Worm (Caenorhabditis elegans) whole organism, mixed stage, embryonic: Measurements from ENCODE around the gene R11.3.

Experiments used
- M03D4.4 ChIP-seq: sonication (generic microtip); optimal IDR thresholded peaks from 2 replicates; lab custom pipeline; 2017; ENCODE audit warnings: mild to moderate bottlenecking, missing genetic modification characterization, missing compliant biosample characterization
- bed-3 ChIP-seq: fragments of 200-800 bp; sonication (Bioruptor generic); optimal IDR thresholded peaks from 3 replicates; lab custom pipeline; 2018; ENCODE audit warnings: mild to moderate bottlenecking, missing genetic modification characterization, moderate library complexity, missing compliant biosample characterization
- blmp-1 ChIP-seq: fragments of 150-350 bp; optimal IDR thresholded peaks from 2 replicates; lab custom pipeline; 2014; ENCODE audit warnings: missing biosample characterization, missing genetic modification characterization
- ceh-39 ChIP-seq: fragments of 150-350 bp; optimal IDR thresholded peaks from 2 replicates; lab custom pipeline; 2014; ENCODE audit warnings: missing biosample characterization, missing genetic modification characterization
- drap-1 ChIP-seq: fragments of 200-800 bp; sonication (Bioruptor generic); optimal IDR thresholded peaks from 3 replicates; lab custom pipeline; 2018; ENCODE audit warnings: mild to moderate bottlenecking, missing genetic modification characterization, missing compliant biosample characterization
- elt-1 ChIP-seq: sonication (generic microtip); optimal IDR thresholded peaks from 2 replicates; lab custom pipeline; 2017; ENCODE audit warnings: missing genetic modification characterization, mild to moderate bottlenecking, missing compliant biosample characterization, antibody characterized with exemption, moderate library complexity, borderline replicate concordance; ENCODE audit not compliant: insufficient read depth
- elt-3 ChIP-seq: fragments of 150-350 bp; optimal IDR thresholded peaks from 2 replicates; lab custom pipeline; 2014; ENCODE audit warnings: missing biosample characterization, missing genetic modification characterization
- flh-1 ChIP-seq: fragments of 200-800 bp; sonication (Bioruptor generic); optimal IDR thresholded peaks from 2 replicates; lab custom pipeline; 2018; ENCODE audit warnings: mild to moderate bottlenecking, missing genetic modification characterization, moderate library complexity, missing compliant biosample characterization
- hlh-1 ChIP-seq: fragments of 150-350 bp; optimal IDR thresholded peaks from 2 replicates; lab custom pipeline; 2014; ENCODE audit warnings: missing biosample characterization, missing genetic modification reagents, missing genetic modification characterization
- lin-13 ChIP-seq: fragments of 150-350 bp; optimal IDR thresholded peaks from 2 replicates; lab custom pipeline; 2014; ENCODE audit warnings: missing biosample characterization, missing genetic modification characterization
- mab-5 ChIP-seq: fragments of 150-350 bp; optimal IDR thresholded peaks from 2 replicates; lab custom pipeline; 2014; ENCODE audit warnings: missing biosample characterization, missing genetic modification characterization
- nhr-12 ChIP-seq: fragments of 150-350 bp; optimal IDR thresholded peaks from 2 replicates; lab custom pipeline; 2014; ENCODE audit warnings: missing biosample characterization, missing genetic modification characterization
- nhr-2 ChIP-seq: fragments of 150-350 bp; optimal IDR thresholded peaks from 2 replicates; lab custom pipeline; 2014; ENCODE audit warnings: missing biosample characterization, missing genetic modification characterization
- nhr-28 ChIP-seq: fragments of 150-350 bp; optimal IDR thresholded peaks from 2 replicates; lab custom pipeline; 2014; ENCODE audit warnings: missing biosample characterization, missing genetic modification characterization
- nhr-76 ChIP-seq: sonication (generic microtip); optimal IDR thresholded peaks from 2 replicates; lab custom pipeline; 2017; ENCODE audit warnings: missing biosample characterization, missing genetic modification characterization
- pha-4 ChIP-seq: fragments of 150-350 bp; optimal IDR thresholded peaks from 2 replicates; lab custom pipeline; 2018; ENCODE audit warnings: missing biosample characterization, missing genetic modification reagents, missing genetic modification characterization
- sem-2 ChIP-seq: fragments of 200-800 bp; sonication (Bioruptor generic); optimal IDR thresholded peaks from 2 replicates; lab custom pipeline; 2018; ENCODE audit warnings: mild to moderate bottlenecking, missing genetic modification characterization, missing compliant biosample characterization
- snpc-4 ChIP-seq: fragments of 150-350 bp; optimal IDR thresholded peaks from 2 replicates; lab custom pipeline; 2014; ENCODE audit warnings: missing biosample characterization, missing genetic modification characterization
- sptf-1 ChIP-seq: sonication (generic microtip); optimal IDR thresholded peaks from 2 replicates; lab custom pipeline; 2017; ENCODE audit warnings: mild to moderate bottlenecking, missing genetic modification characterization, moderate library complexity, missing compliant biosample characterization
- unc-120 ChIP-seq: sonication (generic microtip); optimal IDR thresholded peaks from 2 replicates; lab custom pipeline; 2017; ENCODE audit warnings: missing genetic modification characterization, missing compliant biosample characterization; ENCODE audit not compliant: poor library complexity, severe bottlenecking

R11.3 gene

ce11 chrX:16146972-16147593 is 52.0 kb downstream of the R11.3 start, which contains the start of gene F09C8.2:
Gene F09C8.2, minus strand, starts transcription at chrX:16147022.
- TF ChIP-seq M03D4.4 (tag; lab: Kevin White, UChicago), result no peak
- TF ChIP-seq flh-1, result no peak
- TF ChIP-seq bed-3 (GFP tag; lab: Kevin White, UChicago), result no peak
- no peak for TF ChIP-seq snpc-4
- TF ChIP-seq drap-1 (GFP tag; lab: Kevin White, UChicago), result no peak
- TF ChIP-seq nhr-2 (tag; lab: Kevin White, UChicago), result no peak
- no peak for TF ChIP-seq sem-2 (GFP tag; lab: Kevin White, UChicago)
- no peak for TF ChIP-seq blmp-1 (tag; lab: Kevin White, UChicago)
- no peak for TF ChIP-seq lin-13 (tag; lab: Kevin White, UChicago)
- TF ChIP-seq unc-120 (tag; lab: Kevin White, UChicago), result no peak
- TF ChIP-seq ceh-39 (tag; lab: Kevin White, UChicago), result no peak
- TF ChIP-seq elt-3 (tag; lab: Kevin White, UChicago), result no peak
- TF ChIP-seq sptf-1 (tag; lab: Kevin White, UChicago), result no peak
- no peak for TF ChIP-seq hlh-1 (tag; lab: Kevin White, UChicago)
- TF ChIP-seq elt-1 (tag; lab: Kevin White, UChicago), result no peak
- no peak for TF ChIP-seq nhr-76 (tag; lab: Kevin White, UChicago)
- no peak for TF ChIP-seq nhr-28 (tag; lab: Kevin White, UChicago)
- no peak for TF ChIP-seq pha-4
- no peak for TF ChIP-seq nhr-12
- TF ChIP-seq mab-5 (tag; lab: Kevin White, UChicago), result no peak
